Worm (Caenorhabditis elegans): ENCODE measurements around the gene F48F7.5.
"Not testable (repeated sequence)": the region's sequence is repeated elsewhere in the genome, so short reads cannot be mapped to it uniquely, and the experiment has no call there.

DNA sequence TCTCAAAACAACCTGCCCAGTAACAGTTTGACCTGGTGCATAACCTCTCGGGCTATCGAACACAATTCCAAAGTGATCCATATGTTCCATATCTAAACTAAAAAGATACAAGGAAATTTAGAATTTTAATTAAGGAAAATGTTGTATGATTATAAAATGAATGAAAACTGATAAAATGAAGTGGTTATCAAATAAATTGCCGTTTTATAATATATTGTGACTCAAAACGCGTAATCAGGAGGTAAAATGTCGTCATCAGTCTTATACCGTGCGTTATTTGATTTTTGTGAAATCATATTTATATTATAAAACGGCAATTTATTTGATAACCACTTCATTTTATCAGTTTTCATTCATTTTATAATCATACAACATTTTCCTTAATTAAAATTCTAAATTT is 5.0 kb downstream of the F48F7.5 start, which contains the start of gene arrd-24:
- TF ChIP-seq tab-1 (GFP tag; IDR thresholded peaks at IDR 0.05); cog-1 (tag; optimal IDR thresholded peaks at IDR 0.05); T22C8.4 (GFP tag; IDR thresholded peaks at IDR 0.05); flt-1 (GFP tag; IDR thresholded peaks at IDR 0.05); med-1 (GFP tag; optimal IDR thresholded peaks at IDR 0.05; ENCODE audit: insufficient read depth); ref-1 (GFP tag; conservative IDR thresholded peaks at IDR 0.05); ztf-29 (GFP tag; IDR thresholded peaks at IDR 0.05); klf-2 (GFP tag; conservative IDR thresholded peaks at IDR 0.05); ztf-23 (GFP tag; IDR thresholded peaks at IDR 0.05): not testable (repeated sequence)
